Worm (Caenorhabditis elegans): ENCODE results near the gene pdtf-1.

pdtf-1 gene

ce11 chrIV:8481308-8481707 is 48.5 kb downstream of the pdtf-1 start, which contains the start of gene spp-8:
TSS of gene spp-8 (plus strand) at chrIV:8481664.
- TF ChIP-seq pha-4 (tag; optimal IDR thresholded peaks at IDR 0.05), result peak; percentile 65
- TF ChIP-seq ztf-4 (tag; optimal IDR thresholded peaks at IDR 0.05), result no peak
- TF ChIP-seq elt-2 (tag; optimal IDR thresholded peaks at IDR 0.05), result peak; percentile 97
- TF ChIP-seq ama-1 (optimal IDR thresholded peaks at IDR 0.05), result no peak
- TF ChIP-seq jun-1 (tag; optimal IDR thresholded peaks at IDR 0.05), result peak; percentile 64
- peak; percentile 97 for TF ChIP-seq pqm-1 (tag; optimal IDR thresholded peaks at IDR 0.05)

ce11 chrIV:8487183-8487582 is 54.3 kb downstream of the pdtf-1 start, which contains the start of gene srlf-3:
TSS of gene srlf-3 (plus strand) at chrIV:8487483.
- TF ChIP-seq lsy-12 (tag; optimal IDR thresholded peaks at IDR 0.05) (no peak), nhr-23 (tag; optimal IDR thresholded peaks at IDR 0.05) (no peak), egl-27 (tag; optimal IDR thresholded peaks at IDR 0.05) (no peak), ztf-11 (tag; optimal IDR thresholded peaks at IDR 0.05) (no peak), zag-1 (tag; optimal IDR thresholded peaks at IDR 0.05) (no peak), ztf-4 (tag; optimal IDR thresholded peaks at IDR 0.05) (no peak), unc-62 (GFP tag; optimal IDR thresholded peaks at IDR 0.05) (no peak), lin-15B (tag; optimal IDR thresholded peaks at IDR 0.05) (no peak), nhr-25 (tag; optimal IDR thresholded peaks at IDR 0.05) (no peak), elt-1 (tag; optimal IDR thresholded peaks at IDR 0.05) (no peak), mml-1 (tag; optimal IDR thresholded peaks at IDR 0.05) (no peak), lin-39 (tag; optimal IDR thresholded peaks at IDR 0.05) (no peak), fkh-10 (GFP tag; optimal IDR thresholded peaks at IDR 0.05) (no peak), pha-4 (tag; optimal IDR thresholded peaks at IDR 0.05) (no peak), skn-1 (tag; optimal IDR thresholded peaks at IDR 0.05) (no peak), nhr-67 (tag; optimal IDR thresholded peaks at IDR 0.05) (no peak), nhr-43 (tag; optimal IDR thresholded peaks at IDR 0.05; ENCODE audit: poor library complexity, severe bottlenecking) (no peak), nhr-77 (tag; optimal IDR thresholded peaks at IDR 0.05) (no peak), pqm-1 (tag; optimal IDR thresholded peaks at IDR 0.05) (no peak)
